Fruit fly (Drosophila melanogaster) whole organism, pupa: Measurements from ENCODE around the gene CG7548.

Experiments used
- CG10348 ChIP-seq: fragments of 200-800 bp; sonication (Bioruptor generic); IDR thresholded peaks from 2 replicates; pipeline ENCODE4 v1.3.6; 2022; ENCODE audit warnings: missing biosample characterization, missing genetic modification characterization
- CG12605 ChIP-seq: fragments of 200-800 bp; sonication (Bioruptor generic); IDR thresholded peaks from 2 replicates; pipeline ENCODE4 v1.3.6; 2022; ENCODE audit warnings: missing biosample characterization, missing genetic modification characterization
- CG13204 ChIP-seq: fragments of 200-800 bp; sonication (Bioruptor generic); optimal IDR thresholded peaks from 2 replicates; lab custom pipeline; 2018; ENCODE audit warnings: missing biosample characterization, mild to moderate bottlenecking, missing genetic modification characterization, moderate library complexity
- CG14655 ChIP-seq: fragments of 200-800 bp; sonication (Bioruptor generic); optimal IDR thresholded peaks from 3 replicates; lab custom pipeline; 2017; ENCODE audit warnings: mild to moderate bottlenecking, missing biosample characterization, missing genetic modification reagents, missing genetic modification characterization
- CG15710 ChIP-seq: fragments of 200-800 bp; sonication (Bioruptor generic); optimal IDR thresholded peaks from 2 replicates; lab custom pipeline; 2018; ENCODE audit warnings: missing biosample characterization, mild to moderate bottlenecking, missing genetic modification characterization, moderate library complexity
- CG17806 ChIP-seq: fragments of 200-800 bp; sonication (Bioruptor generic); optimal IDR thresholded peaks from 2 replicates; lab custom pipeline; 2018; ENCODE audit warnings: missing biosample characterization, mild to moderate bottlenecking, missing genetic modification characterization, moderate library complexity
- CG32121 ChIP-seq: fragments of 200-800 bp; sonication (Bioruptor generic); IDR thresholded peaks from 2 replicates; pipeline ENCODE4 v1.3.6; 2022; ENCODE audit warnings: missing biosample characterization, missing genetic modification characterization
- CG34367 ChIP-seq: fragments of 200-800 bp; sonication (Bioruptor generic); optimal IDR thresholded peaks from 2 replicates; lab custom pipeline; 2018; ENCODE audit warnings: missing biosample characterization, mild to moderate bottlenecking, missing genetic modification characterization
- CG4496 ChIP-seq: fragments of 200-800 bp; sonication (Bioruptor generic); IDR thresholded peaks from 3 replicates; pipeline ENCODE4 v1.3.6; 2022; ENCODE audit warnings: missing biosample characterization, missing genetic modification characterization
- CG8159 ChIP-seq: fragments of 200-800 bp; sonication (Bioruptor generic); optimal IDR thresholded peaks from 3 replicates; lab custom pipeline; 2018; ENCODE audit warnings: missing biosample characterization, mild to moderate bottlenecking, missing genetic modification characterization, moderate library complexity
- CG8301 ChIP-seq: fragments of 200-800 bp; sonication (Bioruptor generic); optimal IDR thresholded peaks from 2 replicates; lab custom pipeline; 2018; ENCODE audit warnings: missing biosample characterization, mild to moderate bottlenecking, missing genetic modification characterization
- CG9948 ChIP-seq: fragments of 200-800 bp; sonication (Bioruptor generic); optimal IDR thresholded peaks from 2 replicates; lab custom pipeline; 2018; ENCODE audit warnings: missing biosample characterization, mild to moderate bottlenecking, missing genetic modification characterization, moderate library complexity
- D1 ChIP-seq: fragments of 200-800 bp; sonication (Bioruptor generic); optimal IDR thresholded peaks from 2 replicates; lab custom pipeline; 2018; ENCODE audit warnings: missing biosample characterization, mild to moderate bottlenecking, missing genetic modification characterization, moderate library complexity
- EcR ChIP-seq: fragments of 200-800 bp; sonication (Bioruptor generic); optimal IDR thresholded peaks from 3 replicates; lab custom pipeline; 2019; ENCODE audit warnings: missing biosample characterization, missing genetic modification characterization, mild to moderate bottlenecking, moderate library complexity, missing genetic modification reagents
- Ets98B ChIP-seq: fragments of 200-800 bp; sonication (Bioruptor generic); IDR thresholded peaks from 2 replicates; pipeline ENCODE4 v1.3.6; 2022; ENCODE audit warnings: missing biosample characterization, missing genetic modification characterization
- Pif1A ChIP-seq: fragments of 200-800 bp; sonication (Bioruptor generic); optimal IDR thresholded peaks from 3 replicates; lab custom pipeline; 2016; ENCODE audit warnings: missing biosample characterization, missing genetic modification characterization
- Pif1B ChIP-seq: fragments of 200-800 bp; sonication (Bioruptor generic); optimal IDR thresholded peaks from 3 replicates; lab custom pipeline; 2016; ENCODE audit warnings: missing biosample characterization, missing genetic modification characterization
- Snoo ChIP-seq: fragments of 200-800 bp; sonication (Bioruptor generic); optimal IDR thresholded peaks from 3 replicates; lab custom pipeline; 2017; ENCODE audit warnings: missing biosample characterization, mild to moderate bottlenecking, missing genetic modification characterization, inconsistent platforms
- fd96Ca ChIP-seq: fragments of 200-800 bp; sonication (Bioruptor generic); IDR thresholded peaks from 3 replicates; pipeline ENCODE4 v1.3.6; 2022; ENCODE audit warnings: missing biosample characterization, missing genetic modification characterization
- gl ChIP-seq: fragments of 200-800 bp; sonication (Bioruptor generic); optimal IDR thresholded peaks from 2 replicates; lab custom pipeline; 2018; ENCODE audit warnings: missing biosample characterization, mild to moderate bottlenecking, missing genetic modification characterization
- rn ChIP-seq: fragments of 200-800 bp; sonication (Bioruptor generic); IDR thresholded peaks from 2 replicates; pipeline ENCODE4 v1.3.6; 2022; ENCODE audit warnings: missing biosample characterization, missing genetic modification characterization

CG7548 gene

DNA sequence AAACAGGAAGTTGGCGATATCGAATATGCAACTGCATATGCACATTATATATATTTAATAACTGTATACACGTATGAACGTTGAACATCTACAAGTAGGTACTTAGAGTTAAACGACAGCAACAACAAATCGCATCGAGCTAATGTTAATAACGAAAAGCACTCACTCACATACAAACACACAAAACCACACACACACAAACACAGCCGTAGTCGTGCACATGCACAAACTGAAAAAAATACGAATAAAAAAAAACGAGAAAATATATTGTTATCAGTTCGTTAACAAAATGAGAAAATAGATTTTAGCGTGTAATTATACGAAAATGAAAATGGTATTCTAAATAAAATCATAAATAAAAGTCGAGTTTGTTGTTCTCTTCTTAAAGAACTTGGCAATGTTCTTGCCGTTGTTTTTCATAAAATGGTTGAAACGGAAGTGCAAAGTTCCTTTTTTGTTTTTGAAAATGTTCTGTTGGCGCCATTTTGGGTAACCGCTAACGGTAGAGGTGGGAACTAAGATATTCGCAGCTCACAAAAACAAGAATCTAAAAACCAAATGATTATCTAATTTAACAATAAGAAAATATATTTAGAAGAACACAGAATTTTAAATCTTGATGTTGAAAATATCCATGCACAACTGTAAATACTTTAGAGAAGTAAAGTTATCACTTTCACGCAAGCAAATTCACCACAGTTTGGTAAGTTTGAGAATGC lies 21.8 kb upstream of the CG7548 start:
- TF ChIP-seq CG17806 (tag; lab: Kevin White, UChicago): no peak
- no peak for TF ChIP-seq CG13204 (GFP tag; lab: Kevin White, UChicago)
- TF ChIP-seq fd96Ca: no peak
- TF ChIP-seq gl: no peak
- TF ChIP-seq CG15710 (tag; lab: Kevin White, UChicago): no peak
- no peak for TF ChIP-seq CG34367 (tag; lab: Kevin White, UChicago)
- no peak for TF ChIP-seq D1 (tag; lab: Kevin White, UChicago)
- no peak for TF ChIP-seq Snoo (tag; lab: Kevin White, UChicago)
- TF ChIP-seq Pif1A: no peak
- TF ChIP-seq Ets98B (GFP tag; lab: Robert Waterston, UW): no peak
- TF ChIP-seq CG4496 (GFP tag; lab: Robert Waterston, UW): no peak
- no peak for TF ChIP-seq EcR (GFP tag; lab: Kevin White, UChicago)
- no peak for TF ChIP-seq rn (GFP tag; lab: Robert Waterston, UW)
- TF ChIP-seq CG9948 (tag; lab: Kevin White, UChicago): no peak
- no peak for TF ChIP-seq Pif1B (GFP tag; lab: Kevin White, UChicago)
- no peak for TF ChIP-seq CG8301 (tag; lab: Kevin White, UChicago)
- TF ChIP-seq CG14655 (GFP tag; lab: Kevin White, UChicago): no peak

DNA sequence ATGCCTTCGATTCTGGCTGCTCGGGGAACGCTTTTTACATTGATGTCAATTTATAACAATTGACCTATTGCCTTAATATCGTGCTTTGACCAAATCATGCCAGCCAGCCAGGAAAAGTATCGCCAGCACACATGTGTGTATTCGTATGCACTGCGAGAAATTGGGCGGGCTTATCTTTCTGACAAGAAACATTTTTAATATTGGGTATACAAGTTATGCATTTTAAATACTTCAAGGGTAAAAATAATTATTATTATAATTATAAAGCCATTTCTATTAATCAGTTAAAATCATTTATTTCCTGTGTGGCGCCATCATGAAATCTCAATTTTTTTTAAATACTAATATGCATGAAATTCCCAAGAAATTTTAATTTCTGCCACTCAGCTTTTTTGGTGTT lies 15.8 kb upstream of the CG7548 start:
- TF ChIP-seq CG8159 (tag; lab: Kevin White, UChicago) (no peak), Ets98B (GFP tag; lab: Robert Waterston, UW) (no peak), CG13204 (GFP tag; lab: Kevin White, UChicago) (no peak), CG14655 (GFP tag; lab: Kevin White, UChicago) (no peak), CG8301 (tag; lab: Kevin White, UChicago) (peak; percentile 1), CG32121 (no peak), CG17806 (tag; lab: Kevin White, UChicago) (peak; percentile 14)

DNA sequence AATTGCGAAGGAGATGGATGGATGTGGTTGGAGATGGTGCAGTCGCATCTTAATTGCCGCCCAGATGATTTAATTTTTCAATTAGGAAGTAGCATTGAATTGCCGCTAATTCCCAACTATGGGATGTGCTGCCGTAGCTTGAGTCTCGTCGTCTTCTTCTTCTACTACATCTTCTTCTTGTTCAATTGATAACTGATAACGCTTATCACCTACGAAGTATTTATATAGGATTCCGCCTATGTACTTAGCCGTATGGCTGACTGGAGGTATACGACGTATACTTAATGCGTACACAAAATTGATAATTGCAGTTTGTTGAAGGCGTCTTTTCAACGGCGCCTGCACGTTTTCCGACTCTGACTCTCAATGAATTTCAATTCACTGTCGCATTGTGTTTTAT lies 14.6 kb upstream of the CG7548 start:
- peak; percentile 13 for TF ChIP-seq EcR (GFP tag; lab: Kevin White, UChicago)
- no peak for TF ChIP-seq rn (GFP tag; lab: Robert Waterston, UW)
- TF ChIP-seq, all 21 proteins: peak for 1

DNA sequence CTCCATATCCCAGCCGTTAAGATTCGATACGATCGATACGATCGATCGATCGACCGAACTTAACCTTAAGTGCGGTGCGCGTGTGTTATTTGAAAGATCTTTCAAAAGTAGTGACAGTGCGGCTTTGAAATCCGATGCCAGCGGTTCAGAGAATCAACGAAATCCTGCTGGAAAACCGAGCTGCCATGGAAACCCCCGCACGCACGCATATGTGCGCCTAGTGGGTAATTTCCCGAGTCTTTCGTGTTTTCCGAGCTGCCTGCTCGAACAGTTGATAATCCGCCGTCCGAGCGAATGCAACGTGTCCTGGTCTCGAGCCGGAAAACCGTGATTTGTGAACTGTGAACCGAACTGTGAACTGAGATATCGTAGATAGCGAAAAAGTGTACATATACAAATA lies 13.2 kb upstream of the CG7548 start:
- TF ChIP-seq EcR (GFP tag; lab: Kevin White, UChicago) (no peak), Ets98B (GFP tag; lab: Robert Waterston, UW) (no peak), CG10348 (no peak), gl (no peak), CG14655 (GFP tag; lab: Kevin White, UChicago) (no peak), CG12605 (GFP tag; lab: Robert Waterston, UW) (no peak)

DNA sequence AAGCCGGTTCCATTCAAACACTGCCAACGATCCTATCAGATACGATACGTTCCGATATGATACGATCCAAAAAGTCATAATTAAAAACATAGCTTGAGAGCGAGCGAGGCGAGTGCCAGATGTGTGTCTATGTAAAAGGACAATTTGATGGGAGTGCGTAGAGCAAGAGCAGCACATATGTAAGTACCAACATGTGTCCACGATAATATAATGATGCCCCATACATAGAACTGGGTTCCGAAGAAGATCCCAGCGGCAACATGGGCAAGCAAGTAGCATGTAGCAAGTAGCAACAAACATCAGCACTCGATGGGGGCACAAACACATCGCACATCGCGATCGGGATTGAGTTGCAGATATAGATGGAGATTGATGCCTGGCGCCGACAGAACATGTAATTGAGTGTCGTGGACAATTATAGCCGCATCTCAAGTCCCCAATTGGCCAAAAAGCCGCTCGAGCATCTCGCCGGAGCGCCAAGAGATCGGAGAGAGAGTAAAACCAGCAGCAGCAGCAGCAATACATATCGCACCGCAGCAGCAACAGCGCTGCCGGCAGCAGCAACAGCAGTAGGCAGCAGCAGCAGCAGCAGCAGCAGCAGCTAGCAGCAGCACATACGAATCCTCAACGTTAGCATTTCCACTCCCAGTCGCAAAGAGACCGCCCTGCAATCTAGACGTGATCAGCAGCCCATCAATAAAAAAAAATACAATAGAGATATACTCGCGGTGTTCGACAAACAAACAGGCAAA lies 12.5 kb upstream of the CG7548 start, which contains the start of gene ltl:
TSS of gene ltl (plus strand) at position 647 of the 752 bp plus-strand sequence.
- no peak for TF ChIP-seq Ets98B (GFP tag; lab: Robert Waterston, UW)
- no peak for TF ChIP-seq CG15710 (tag; lab: Kevin White, UChicago)
- peak; percentile 1 for TF ChIP-seq Pif1B (GFP tag; lab: Kevin White, UChicago)
- no peak for TF ChIP-seq rn (GFP tag; lab: Robert Waterston, UW)

DNA sequence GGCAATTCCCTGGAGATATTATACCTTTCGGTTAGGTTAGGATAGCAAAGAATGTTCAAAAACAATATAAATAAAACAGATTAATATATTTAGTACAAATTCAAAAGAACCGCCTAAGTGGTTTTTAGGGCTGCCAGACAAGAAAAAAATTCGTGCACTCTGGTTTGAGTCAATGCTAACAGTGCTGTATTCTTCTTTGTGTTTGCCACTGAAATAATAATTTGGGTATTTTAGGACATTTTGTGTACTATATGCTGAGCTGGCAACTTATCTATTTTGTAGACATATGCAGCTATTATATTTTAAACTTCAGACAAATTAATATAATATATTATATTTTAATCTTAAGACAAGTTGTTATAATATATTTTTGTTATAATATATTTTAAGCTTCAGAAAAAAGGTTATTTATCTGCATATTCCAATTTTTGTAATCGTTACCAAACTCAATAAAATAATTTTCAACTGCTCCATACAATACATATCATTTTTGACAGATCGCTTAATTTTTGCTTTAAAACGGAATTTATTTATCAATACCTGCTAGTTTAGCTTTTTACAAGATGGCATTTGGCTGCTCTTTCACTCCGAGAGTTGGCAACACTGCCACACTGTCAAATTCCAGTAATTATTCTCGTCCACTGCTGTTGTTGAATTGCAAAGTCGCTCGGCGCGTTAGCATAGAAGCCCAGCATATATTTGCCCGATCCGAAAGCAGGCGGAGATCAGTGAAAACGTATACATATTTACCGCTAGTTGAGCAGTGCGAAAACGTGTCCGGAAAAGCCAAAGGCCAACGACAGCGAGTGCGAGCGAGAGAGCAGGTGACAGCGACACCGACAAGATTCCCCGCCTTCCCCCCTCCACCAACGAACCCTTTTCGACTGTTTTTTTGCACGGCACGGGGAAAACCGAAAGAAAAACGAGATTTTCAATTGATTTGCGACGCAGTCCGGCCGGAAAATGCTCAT lies 4.7 kb upstream of the CG7548 start, which contains the start of gene CG7546:
TSS of gene CG7546 (plus strand) at position 573 of the 971 bp plus-strand sequence.
- 0 out of 3 replicates have a peak, but pooled peaks have one; percentile 26 for TF ChIP-seq CG4496 (GFP tag; lab: Robert Waterston, UW)
- TF ChIP-seq CG15710 (tag; lab: Kevin White, UChicago): peak; percentile 38
- no peak for TF ChIP-seq Snoo (tag; lab: Kevin White, UChicago)
- TF ChIP-seq CG8159 (tag; lab: Kevin White, UChicago): peak; percentile 56
- no peak for TF ChIP-seq Pif1A
- TF ChIP-seq CG13204 (GFP tag; lab: Kevin White, UChicago): peak; percentile 26
- no peak for TF ChIP-seq CG17806 (tag; lab: Kevin White, UChicago)
- no peak for TF ChIP-seq CG14655 (GFP tag; lab: Kevin White, UChicago)
- TF ChIP-seq CG34367 (tag; lab: Kevin White, UChicago): no peak
- TF ChIP-seq fd96Ca: peak; percentile 13; the same call in 1 of the 3 replicates
- no peak for TF ChIP-seq D1 (tag; lab: Kevin White, UChicago)
- peak; percentile 56 for TF ChIP-seq EcR (GFP tag; lab: Kevin White, UChicago)
- TF ChIP-seq, all 21 proteins: peak for 6
